Fruit fly (Drosophila melanogaster) whole organism: ENCODE results near the gene mtDNA-helicase.

ENCODE experiments used
- pan ChIP-seq: fragments of >200 bp; optimal IDR thresholded peaks from 2 replicates; lab custom pipeline; 2017
- usp ChIP-seq: fragments of >200 bp; optimal IDR thresholded peaks from 2 replicates; lab custom pipeline; 2017; ENCODE audit warnings: missing biosample characterization, missing genetic modification characterization, mixed read lengths

- TF ChIP-seq pan (no peak), usp (GFP tag; lab: Kevin White, UChicago) (no peak)
These were observed 31.5 kb upstream of the mtDNA-helicase start, which contains the start of the genes TbCMF46 and CG42366 for dm6 chr2L:9924765-9925164.
